Fruit fly (Drosophila melanogaster): ENCODE measurements around the gene ear.

Gene ear

DNA sequence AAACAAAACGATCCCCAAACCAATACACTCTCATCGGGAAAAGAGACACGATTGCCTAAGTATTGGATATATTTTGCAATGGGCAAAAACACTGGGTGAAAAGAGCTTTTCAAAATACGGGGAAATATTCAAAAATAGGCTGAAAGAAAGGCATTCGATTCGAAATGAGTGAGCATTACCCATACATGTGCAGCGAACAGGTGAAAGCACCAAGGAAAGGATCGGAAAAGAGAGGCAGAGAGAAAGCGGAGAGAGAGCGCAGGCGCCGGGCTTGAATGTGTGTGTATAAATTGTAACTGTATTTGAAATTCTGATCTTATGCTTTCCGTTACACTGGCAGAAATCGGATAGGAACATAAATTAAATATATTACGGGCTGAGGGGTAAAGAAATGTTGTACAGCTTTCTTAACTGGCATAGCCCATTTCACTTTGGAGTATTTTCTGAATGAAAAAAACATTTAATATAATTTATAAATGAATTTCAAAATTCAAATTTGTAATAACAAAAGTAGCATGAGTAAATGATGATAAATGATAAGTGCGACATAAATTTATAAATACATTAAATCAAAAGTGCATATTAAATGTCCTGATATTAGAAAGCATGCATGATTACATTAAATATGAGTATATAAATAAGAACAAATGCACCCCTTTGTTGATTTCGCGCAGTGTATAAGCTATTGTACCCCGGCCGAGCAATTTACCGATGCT is 39.8 kb upstream of the ear start (continued):
- TF ChIP-seq Chrac-16 (GFP tag; optimal IDR thresholded peaks at IDR 0.05) (peak; percentile 51), zen (tag; optimal IDR thresholded peaks at IDR 0.05) (peak; percentile 67), MTF-1 (GFP tag; optimal IDR thresholded peaks at IDR 0.05; ENCODE audit: borderline replicate concordance) (no peak), CG3838 (GFP tag; optimal IDR thresholded peaks at IDR 0.05) (peak; percentile 5), az2 (GFP tag; optimal IDR thresholded peaks at IDR 0.05) (peak; percentile 79), CG11398 (GFP tag; optimal IDR thresholded peaks at IDR 0.05) (no peak), Oaz (GFP tag; IDR thresholded peaks at IDR 0.05) (no peak), lbe (GFP tag; optimal IDR thresholded peaks at IDR 0.05) (peak; percentile 42), Xbp1 (GFP tag; optimal IDR thresholded peaks at IDR 0.05) (peak; percentile 72), HmgD (GFP tag; optimal IDR thresholded peaks at IDR 0.05) (no peak), CG14965 (GFP tag; optimal IDR thresholded peaks at IDR 0.05; ENCODE audit: borderline replicate concordance) (no peak), CG11560 (tag; IDR thresholded peaks at IDR 0.05) (no peak), gsb-n (tag; optimal IDR thresholded peaks at IDR 0.05) (peak; percentile 74), croc (GFP tag; conservative IDR thresholded peaks at IDR 0.05) (peak; percentile 46; the same call in 2 of the 3 replicates), CG9727 (GFP tag; optimal IDR thresholded peaks at IDR 0.05) (peak; percentile 87), CG4424 (GFP tag; optimal IDR thresholded peaks at IDR 0.05) (peak; percentile 79), gfzf (GFP tag; optimal IDR thresholded peaks at IDR 0.05) (no peak), prd (optimal IDR thresholded peaks at IDR 0.05) (no peak), prd (GFP tag; IDR thresholded peaks at IDR 0.05) (peak; percentile 61; the same call in 2 of the 3 replicates), sim (GFP tag; IDR thresholded peaks at IDR 0.05) (peak; percentile 36; the same call in 1 of the 2 replicates), CG7786 (GFP tag; optimal IDR thresholded peaks at IDR 0.05) (no peak), Dip2 (GFP tag; IDR thresholded peaks at IDR 0.05) (no peak), Usf (GFP tag; optimal IDR thresholded peaks at IDR 0.05) (peak; percentile 59), CG11695 (GFP tag; IDR thresholded peaks at IDR 0.05) (0 out of 3 replicates have a peak, but pooled peaks have one; percentile 28), pum (GFP tag; optimal IDR thresholded peaks at IDR 0.05) (peak; percentile 20), CG10267 (tag; optimal IDR thresholded peaks at IDR 0.05) (peak; percentile 76), Hr78 (GFP tag; optimal IDR thresholded peaks at IDR 0.05) (peak in 1 of 2 experiments; percentile 64), Asciz (GFP tag; optimal IDR thresholded peaks at IDR 0.05) (peak; percentile 59), CG33213 (GFP tag; optimal IDR thresholded peaks at IDR 0.05) (no peak), lab (GFP tag; optimal IDR thresholded peaks at IDR 0.05) (peak; percentile 20), dmrt99B (tag; optimal IDR thresholded peaks at IDR 0.05) (peak; percentile 83), CG4820 (GFP tag; optimal IDR thresholded peaks at IDR 0.05) (peak; percentile 75), pros (GFP tag; optimal IDR thresholded peaks at IDR 0.05) (no peak), fd3F (GFP tag; optimal IDR thresholded peaks at IDR 0.05) (peak; percentile 36), kni (GFP tag; optimal IDR thresholded peaks at IDR 0.05) (peak; percentile 13), sisA (GFP tag; IDR thresholded peaks at IDR 0.05) (peak; percentile 37; the same call in 1 of the 2 replicates), CG3163 (GFP tag; optimal IDR thresholded peaks at IDR 0.05) (no peak), tio (GFP tag; optimal IDR thresholded peaks at IDR 0.05) (peak; percentile 86), tx (GFP tag; optimal IDR thresholded peaks at IDR 0.05) (no peak), trh (GFP tag; optimal IDR thresholded peaks at IDR 0.05) (peak; percentile 41), Pdp1 (GFP tag; optimal IDR thresholded peaks at IDR 0.05) (peak; percentile 15 to 36), CG3847 (GFP tag; IDR thresholded peaks at IDR 0.05) (peak; percentile 40; the same call in 1 of the 2 replicates), CG4707 (GFP tag; optimal IDR thresholded peaks at IDR 0.05) (peak; percentile 8), CG12155 (GFP tag; optimal IDR thresholded peaks at IDR 0.05) (peak; percentile 47), CG18011 (GFP tag; optimal IDR thresholded peaks at IDR 0.05) (no peak), slp2 (GFP tag; optimal IDR thresholded peaks at IDR 0.05) (peak; percentile 3), CG11247 (GFP tag; IDR thresholded peaks at IDR 0.05) (no peak), zf30C (GFP tag; optimal IDR thresholded peaks at IDR 0.05) (peak; percentile 61), ato (GFP tag; IDR thresholded peaks at IDR 0.05; ENCODE audit: partially characterized antibody) (no peak)
